Fruit fly (Drosophila melanogaster) whole organism, embryonic: ENCODE measurements around the gene CG18622.

Experiments used
- Atf-2 ChIP-seq: fragments of 200-800 bp; sonication (Bioruptor generic); optimal IDR thresholded peaks from 2 replicates; lab custom pipeline; 2016; ENCODE audit warnings: missing biosample characterization, missing genetic modification characterization
- Bteb2 ChIP-seq: fragments of 200-800 bp; sonication (Bioruptor generic); optimal IDR thresholded peaks from 2 replicates; lab custom pipeline; 2016; ENCODE audit warnings: missing biosample characterization, missing genetic modification characterization
- CG10209 ChIP-seq: fragments of 200-800 bp; sonication (Bioruptor generic); optimal IDR thresholded peaks from 3 replicates; lab custom pipeline; 2017; ENCODE audit warnings: missing biosample characterization, mild to moderate bottlenecking, missing genetic modification characterization, missing genetic modification reagents
- CG11695 ChIP-seq: fragments of 200-800 bp; sonication (Bioruptor generic); IDR thresholded peaks from 3 replicates; pipeline ENCODE4 v1.3.6; 2022; ENCODE audit warnings: missing biosample characterization, missing genetic modification characterization
- CG11723 ChIP-seq: fragments of 200-800 bp; sonication (Bioruptor generic); optimal IDR thresholded peaks from 2 replicates; lab custom pipeline; 2017; ENCODE audit warnings: missing biosample characterization, mild to moderate bottlenecking, missing genetic modification characterization
- CG12391 ChIP-seq: fragments of 200-800 bp; sonication (Bioruptor generic); optimal IDR thresholded peaks from 3 replicates; lab custom pipeline; 2018; ENCODE audit warnings: missing biosample characterization, mild to moderate bottlenecking, missing genetic modification characterization, moderate library complexity
- CG13287 ChIP-seq: fragments of 200-800 bp; sonication (Bioruptor generic); IDR thresholded peaks from 2 replicates; pipeline ENCODE4 v1.3.6; 2022; ENCODE audit warnings: missing biosample characterization, missing genetic modification characterization; ENCODE audit not compliant: partially characterized antibody
- CG14050 ChIP-seq: fragments of 200-800 bp; sonication (Bioruptor generic); IDR thresholded peaks from 3 replicates; pipeline ENCODE4 v1.3.6; 2022; ENCODE audit warnings: missing biosample characterization, missing genetic modification characterization
- CG14965 ChIP-seq: fragments of 200-800 bp; sonication (Bioruptor generic); optimal IDR thresholded peaks from 2 replicates; lab custom pipeline; 2016; ENCODE audit warnings: missing biosample characterization, missing genetic modification characterization, borderline replicate concordance
- CG15601 ChIP-seq: fragments of 200-800 bp; sonication (Bioruptor generic); optimal IDR thresholded peaks from 3 replicates; lab custom pipeline; 2019; ENCODE audit warnings: missing biosample characterization, mild to moderate bottlenecking, missing genetic modification characterization, moderate library complexity
- CG1647 ChIP-seq: fragments of 200-800 bp; sonication (Bioruptor generic); optimal IDR thresholded peaks from 3 replicates; lab custom pipeline; 2016; ENCODE audit warnings: missing biosample characterization, missing genetic modification characterization
- CG16813 ChIP-seq: fragments of 200-800 bp; sonication (Bioruptor generic); IDR thresholded peaks from 3 replicates; pipeline ENCODE4 v1.3.6; 2022; ENCODE audit warnings: missing biosample characterization, missing genetic modification characterization; ENCODE audit not compliant: partially characterized antibody
- CG17829 ChIP-seq: fragments of 200-800 bp; optimal IDR thresholded peaks from 2 replicates; lab custom pipeline; 2019; ENCODE audit warnings: missing biosample characterization, mild to moderate bottlenecking, missing genetic modification characterization, moderate library complexity
- CG2678 ChIP-seq: fragments of 200-800 bp; sonication (Bioruptor generic); optimal IDR thresholded peaks from 3 replicates; lab custom pipeline; 2019; ENCODE audit warnings: missing biosample characterization, mild to moderate bottlenecking, missing genetic modification characterization, moderate library complexity
- CG42726 ChIP-seq: fragments of 200-800 bp; sonication (Bioruptor generic); IDR thresholded peaks from 2 replicates; pipeline ENCODE4 v1.3.6; 2022; ENCODE audit warnings: missing biosample characterization, missing genetic modification characterization; ENCODE audit not compliant: partially characterized antibody
- CG5245 ChIP-seq: fragments of 200-800 bp; sonication (Bioruptor generic); optimal IDR thresholded peaks from 3 replicates; lab custom pipeline; 2016; ENCODE audit warnings: missing biosample characterization, missing genetic modification characterization
- CG6765 ChIP-seq: fragments of 200-800 bp; sonication (Bioruptor generic); optimal IDR thresholded peaks from 3 replicates; lab custom pipeline; 2017; ENCODE audit warnings: missing biosample characterization, mild to moderate bottlenecking, missing genetic modification characterization
- CG6791 ChIP-seq: fragments of 200-800 bp; sonication (Bioruptor generic); IDR thresholded peaks from 3 replicates; pipeline ENCODE4 v1.3.6; 2022; ENCODE audit warnings: missing biosample characterization, missing genetic modification characterization; ENCODE audit not compliant: partially characterized antibody
- CG7271 ChIP-seq: fragments of 200-800 bp; sonication (Bioruptor generic); optimal IDR thresholded peaks from 2 replicates; lab custom pipeline; 2018; ENCODE audit warnings: missing biosample characterization, mild to moderate bottlenecking, missing genetic modification characterization, moderate library complexity
- CG7372 ChIP-seq: fragments of 200-800 bp; sonication (Bioruptor generic); IDR thresholded peaks from 2 replicates; pipeline ENCODE4 v1.3.6; 2022; ENCODE audit warnings: missing biosample characterization, missing genetic modification characterization
- CG8089 ChIP-seq: fragments of 200-800 bp; sonication (Bioruptor generic); optimal IDR thresholded peaks from 3 replicates; lab custom pipeline; 2016; ENCODE audit warnings: missing biosample characterization, missing genetic modification characterization
- Doc2 ChIP-seq: fragments of 200-800 bp; sonication (Bioruptor generic); IDR thresholded peaks from 2 replicates; pipeline ENCODE4 v1.3.6; 2022; ENCODE audit warnings: missing biosample characterization, missing genetic modification characterization
- Doc3 ChIP-seq: fragments of 200-800 bp; sonication (Bioruptor generic); IDR thresholded peaks from 3 replicates; pipeline ENCODE4 v1.3.6; 2022; ENCODE audit warnings: missing biosample characterization, missing genetic modification characterization; ENCODE audit not compliant: partially characterized antibody
- Hmr ChIP-seq: fragments of 200-800 bp; sonication (Bioruptor generic); optimal IDR thresholded peaks from 3 replicates; lab custom pipeline; 2017; ENCODE audit warnings: mild to moderate bottlenecking, missing biosample characterization, missing genetic modification reagents, missing genetic modification characterization
- Hr51 ChIP-seq, 2 experiments: fragments of 200-800 bp; sonication (Bioruptor generic); optimal IDR thresholded peaks; 2 replicates in 1 of 2; 3 replicates in 1 of 2; lab custom pipeline; 2016 to 2018; ENCODE audit warnings: missing biosample characterization in 2 of 2, missing genetic modification characterization in 2 of 2, mild to moderate bottlenecking in 1 of 2, moderate library complexity in 1 of 2
- Mrtf ChIP-seq: fragments of 200-800 bp; sonication (Bioruptor generic); IDR thresholded peaks from 3 replicates; pipeline ENCODE4 v1.3.6; 2022; ENCODE audit warnings: missing biosample characterization, missing genetic modification characterization
- NfI ChIP-seq: fragments of 200-800 bp; sonication (Bioruptor generic); optimal IDR thresholded peaks from 3 replicates; lab custom pipeline; 2018; ENCODE audit warnings: missing biosample characterization, mild to moderate bottlenecking, missing genetic modification characterization, moderate library complexity
- Ptx1 ChIP-seq: fragments of 200-800 bp; sonication (Bioruptor generic); IDR thresholded peaks from 2 replicates; pipeline ENCODE4 v1.3.6; 2022; ENCODE audit warnings: missing biosample characterization, missing genetic modification characterization
- Spps ChIP-seq: fragments of 200-800 bp; sonication (Bioruptor generic); optimal IDR thresholded peaks from 2 replicates; lab custom pipeline; 2018; ENCODE audit warnings: missing biosample characterization, mild to moderate bottlenecking, missing genetic modification characterization
- TFAM ChIP-seq: fragments of 200-800 bp; sonication (Bioruptor generic); optimal IDR thresholded peaks from 2 replicates; lab custom pipeline; 2017; ENCODE audit warnings: missing biosample characterization, missing genetic modification characterization, inconsistent platforms
- Usf ChIP-seq: fragments of 200-800 bp; sonication (Bioruptor generic); optimal IDR thresholded peaks from 2 replicates; lab custom pipeline; 2017; ENCODE audit warnings: missing genotype, missing biosample characterization, missing genetic modification characterization
- ase ChIP-seq: fragments of 200-800 bp; sonication (Bioruptor generic); IDR thresholded peaks from 3 replicates; pipeline ENCODE4 v1.3.6; 2022; ENCODE audit warnings: missing biosample characterization, missing genetic modification characterization
- cato ChIP-seq: fragments of 200-800 bp; sonication (Bioruptor generic); optimal IDR thresholded peaks from 2 replicates; lab custom pipeline; 2016; ENCODE audit warnings: missing biosample characterization, missing genetic modification characterization, borderline replicate concordance
- cg ChIP-seq: fragments of 200-800 bp; sonication (Bioruptor generic); optimal IDR thresholded peaks from 3 replicates; lab custom pipeline; 2019; ENCODE audit warnings: missing biosample characterization, mild to moderate bottlenecking, missing genetic modification characterization, moderate library complexity
- emc ChIP-seq: fragments of 200-800 bp; sonication (Bioruptor generic); optimal IDR thresholded peaks from 2 replicates; lab custom pipeline; 2016; ENCODE audit warnings: missing biosample characterization, missing genetic modification characterization
- en ChIP-seq: fragments of 200-800 bp; sonication (Bioruptor generic); optimal IDR thresholded peaks from 2 replicates; lab custom pipeline; 2016; ENCODE audit warnings: missing biosample characterization, missing genetic modification characterization
- ewg ChIP-seq: fragments of 200-800 bp; sonication (Bioruptor generic); optimal IDR thresholded peaks from 3 replicates; lab custom pipeline; 2017; ENCODE audit warnings: mild to moderate bottlenecking, missing biosample characterization, missing genetic modification reagents, missing genetic modification characterization
- gcm2 ChIP-seq: fragments of 200-800 bp; sonication (Bioruptor generic); optimal IDR thresholded peaks from 2 replicates; lab custom pipeline; 2016; ENCODE audit warnings: missing biosample characterization, missing genetic modification characterization
- knrl ChIP-seq: fragments of 200-800 bp; sonication (Bioruptor generic); IDR thresholded peaks from 3 replicates; pipeline ENCODE4 v1.3.6; 2022; ENCODE audit warnings: missing biosample characterization, missing genetic modification characterization; ENCODE audit not compliant: partially characterized antibody
- nmo ChIP-seq: fragments of 200-800 bp; sonication (Bioruptor generic); optimal IDR thresholded peaks from 2 replicates; lab custom pipeline; 2018; ENCODE audit warnings: missing biosample characterization, mild to moderate bottlenecking, missing genetic modification characterization, moderate library complexity
- p53 ChIP-seq: fragments of 200-800 bp; sonication (Bioruptor generic); optimal IDR thresholded peaks from 2 replicates; lab custom pipeline; 2016; ENCODE audit warnings: missing biosample characterization, missing genetic modification characterization
- peb ChIP-seq: fragments of 200-800 bp; sonication (Bioruptor generic); IDR thresholded peaks from 2 replicates; pipeline ENCODE4 v1.3.6; 2022; ENCODE audit warnings: missing biosample characterization, missing genetic modification characterization
- pita ChIP-seq: fragments of 200-800 bp; sonication (Bioruptor generic); optimal IDR thresholded peaks from 2 replicates; lab custom pipeline; 2017; ENCODE audit warnings: missing biosample characterization, mild to moderate bottlenecking, missing genetic modification characterization
- sob ChIP-seq: fragments of 200-800 bp; sonication (Bioruptor generic); IDR thresholded peaks from 2 replicates; pipeline ENCODE4 v1.3.6; 2022; ENCODE audit warnings: missing biosample characterization, missing genetic modification characterization
- sr ChIP-seq: fragments of 200-800 bp; sonication (Bioruptor generic); IDR thresholded peaks from 3 replicates; pipeline ENCODE4 v1.3.6; 2022; ENCODE audit warnings: missing biosample characterization, missing genetic modification characterization
- tio ChIP-seq: fragments of 200-800 bp; sonication (Bioruptor generic); optimal IDR thresholded peaks from 2 replicates; lab custom pipeline; 2017; ENCODE audit warnings: missing biosample characterization, missing genetic modification characterization, inconsistent platforms
- twi ChIP-seq: fragments of 200-800 bp; optimal IDR thresholded peaks from 2 replicates; lab custom pipeline; 2019; ENCODE audit warnings: missing biosample characterization, mild to moderate bottlenecking, missing genetic modification characterization, moderate library complexity
- zen2 ChIP-seq: fragments of 200-800 bp; sonication (Bioruptor generic); IDR thresholded peaks from 3 replicates; pipeline ENCODE4 v1.3.6; 2022; ENCODE audit warnings: missing biosample characterization, missing genetic modification characterization; ENCODE audit not compliant: partially characterized antibody

Gene CG18622

dm6 chr3R:17002218-17003110, 14.9 kb upstream of the CG18622 start, which contains the start of the genes Sf3a1 and Irc (continued):
- TF ChIP-seq ase (no peak), cato (GFP tag; lab: Kevin White, UChicago) (no peak), Atf-2 (GFP tag; lab: Kevin White, UChicago) (no peak), CG7372 (GFP tag; lab: Robert Waterston, UW) (no peak), NfI (GFP tag; lab: Kevin White, UChicago) (peak; percentile 23), zen2 (GFP tag; lab: Robert Waterston, UW) (peak; percentile 95), emc (GFP tag; lab: Kevin White, UChicago) (no peak), Mrtf (GFP tag; lab: Robert Waterston, UW) (no peak), Spps (tag; lab: Kevin White, UChicago) (no peak), sob (peak; percentile 39; the same call in 1 of the 2 replicates), Doc3 (GFP tag; lab: Robert Waterston, UW) (peak; percentile 93), CG12391 (tag; lab: Kevin White, UChicago) (peak; percentile 50), CG6765 (no peak), CG11723 (GFP tag; lab: Kevin White, UChicago) (no peak), pita (no peak), nmo (GFP tag; lab: Kevin White, UChicago) (peak; percentile 56), gcm2 (GFP tag; lab: Kevin White, UChicago) (no peak), CG15601 (tag; lab: Kevin White, UChicago) (peak; percentile 2), CG10209 (GFP tag; lab: Kevin White, UChicago) (no peak), Hmr (GFP tag; lab: Kevin White, UChicago) (peak; percentile 9), CG14965 (GFP tag; lab: Kevin White, UChicago) (no peak), CG2678 (tag; lab: Kevin White, UChicago) (no peak), tio (GFP tag; lab: Kevin White, UChicago) (no peak), knrl (GFP tag; lab: Robert Waterston, UW) (peak; percentile 95), TFAM (GFP tag; lab: Kevin White, UChicago) (no peak), CG13287 (GFP tag; lab: Robert Waterston, UW) (peak; percentile 98), Ptx1 (no peak), twi (tag; lab: Kevin White, UChicago) (no peak), Bteb2 (GFP tag; lab: Kevin White, UChicago) (no peak), CG6791 (GFP tag; lab: Robert Waterston, UW) (peak; percentile 96), CG17829 (peak; percentile 43), Hr51 (GFP tag; optimal IDR thresholded peaks at IDR 0.05; lab: Kevin White, UChicago) (no peak), p53 (GFP tag; lab: Kevin White, UChicago) (peak; percentile 53), CG11695 (GFP tag; lab: Robert Waterston, UW) (no peak), CG8089 (GFP tag; lab: Kevin White, UChicago) (no peak), CG42726 (peak; percentile 96), cg (GFP tag; lab: Kevin White, UChicago) (peak; percentile 18), CG14050 (no peak), sr (GFP tag; lab: Robert Waterston, UW) (peak; percentile 47; the same call in 2 of the 3 replicates), CG7271 (no peak), CG16813 (GFP tag; lab: Robert Waterston, UW) (peak; percentile 93), Doc2 (no peak), en (no peak), CG1647 (GFP tag; lab: Kevin White, UChicago) (peak; percentile 11), CG5245 (GFP tag; lab: Kevin White, UChicago) (no peak), peb (GFP tag; lab: Robert Waterston, UW) (no peak), ewg (GFP tag; lab: Kevin White, UChicago) (no peak), Usf (GFP tag; lab: Kevin White, UChicago) (no peak)
